Fruit fly (Drosophila melanogaster): ENCODE measurements around the gene Bicra.

Gene Bicra

DNA sequence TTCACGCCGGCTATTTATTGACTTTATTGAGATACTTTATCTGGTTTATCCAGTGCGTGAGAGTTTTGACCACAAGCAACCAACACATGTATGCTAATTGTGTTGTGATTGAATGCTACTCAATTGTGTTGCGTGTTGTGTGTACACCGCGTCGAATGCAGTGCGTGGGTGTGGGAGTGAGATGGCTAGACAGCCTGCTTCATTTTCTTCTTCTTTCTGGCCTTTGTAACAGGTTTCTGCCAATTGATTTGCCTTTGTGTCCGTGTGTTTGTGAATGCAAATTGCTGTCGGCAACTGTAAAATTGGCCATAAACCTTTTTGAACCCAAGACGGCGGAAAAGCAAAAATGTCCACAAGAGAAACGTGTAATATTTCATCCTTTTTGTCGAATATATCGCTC lies 24.1 kb downstream of the Bicra start:
- TF ChIP-seq CG32121 (GFP tag; IDR thresholded peaks at IDR 0.05) (no peak), CG14655 (GFP tag; optimal IDR thresholded peaks at IDR 0.05) (no peak), CG12605 (GFP tag; IDR thresholded peaks at IDR 0.05) (no peak), CG4496 (GFP tag; IDR thresholded peaks at IDR 0.05) (no peak)

dm6 chr3R:29087302-29087782 lies 24.5 kb downstream of the Bicra start:
- TF ChIP-seq CG8301 (tag; optimal IDR thresholded peaks at IDR 0.05) = no peak
- no peak for TF ChIP-seq CG9948 (tag; optimal IDR thresholded peaks at IDR 0.05)
- TF ChIP-seq Snoo (tag; optimal IDR thresholded peaks at IDR 0.05) = no peak
- no peak for TF ChIP-seq rn (GFP tag; IDR thresholded peaks at IDR 0.05)
- TF ChIP-seq fd96Ca (GFP tag; IDR thresholded peaks at IDR 0.05) = no peak
- TF ChIP-seq Ets98B (GFP tag; IDR thresholded peaks at IDR 0.05) = no peak
- no peak for TF ChIP-seq CG13204 (GFP tag; optimal IDR thresholded peaks at IDR 0.05)
- no peak for TF ChIP-seq CG12605 (GFP tag; IDR thresholded peaks at IDR 0.05)
- no peak for TF ChIP-seq CG32121 (GFP tag; IDR thresholded peaks at IDR 0.05)
- TF ChIP-seq CG14655 (GFP tag; optimal IDR thresholded peaks at IDR 0.05) = no peak
- TF ChIP-seq Pif1A (GFP tag; optimal IDR thresholded peaks at IDR 0.05) = no peak
- TF ChIP-seq CG17806 (tag; optimal IDR thresholded peaks at IDR 0.05) = no peak

DNA sequence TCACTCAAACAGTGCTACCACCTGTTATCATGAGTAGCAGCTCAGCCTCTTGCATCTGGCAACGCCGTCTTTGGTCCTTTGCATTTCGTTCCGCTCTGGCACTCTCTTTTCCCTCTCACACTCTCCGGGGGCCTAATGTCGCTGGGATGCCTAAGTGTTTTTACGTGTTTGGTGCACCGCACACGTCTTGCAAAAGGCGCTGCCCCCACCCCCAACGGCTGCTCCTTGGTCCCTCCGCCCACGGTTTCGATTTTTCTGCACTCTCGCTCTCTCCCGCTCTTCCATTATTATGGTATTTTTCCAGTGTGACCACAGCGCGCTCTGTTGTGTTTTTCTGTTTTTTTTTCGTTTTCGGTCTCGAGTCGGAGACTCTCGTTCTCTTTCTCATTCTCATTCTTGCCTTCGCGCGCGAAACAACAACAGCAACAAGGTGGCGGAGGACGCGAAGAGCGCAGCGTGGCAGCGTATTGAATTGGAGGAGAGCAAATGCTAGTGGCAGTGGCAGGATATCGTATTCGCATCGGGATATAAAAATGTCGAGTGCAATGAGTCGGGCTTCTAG lies 25.2 kb downstream of the Bicra start:
- TF ChIP-seq Ets98B (GFP tag; IDR thresholded peaks at IDR 0.05) (peak; percentile 26; the same call in 1 of the 2 replicates), Snoo (tag; optimal IDR thresholded peaks at IDR 0.05) (no peak), CG13204 (GFP tag; optimal IDR thresholded peaks at IDR 0.05) (peak; percentile 67), Pif1A (GFP tag; optimal IDR thresholded peaks at IDR 0.05) (peak; percentile 20), D1 (tag; optimal IDR thresholded peaks at IDR 0.05) (no peak), CG12605 (GFP tag; IDR thresholded peaks at IDR 0.05) (peak; percentile 44; the same call in 1 of the 2 replicates), CG17806 (tag; optimal IDR thresholded peaks at IDR 0.05) (peak; percentile 7), CG4496 (GFP tag; IDR thresholded peaks at IDR 0.05) (peak; percentile 61; the same call in 2 of the 3 replicates), Pif1B (GFP tag; optimal IDR thresholded peaks at IDR 0.05) (no peak), gl (tag; optimal IDR thresholded peaks at IDR 0.05) (peak; percentile 25), CG8159 (tag; optimal IDR thresholded peaks at IDR 0.05) (peak; percentile 13), rn (GFP tag; IDR thresholded peaks at IDR 0.05) (no peak)

DNA sequence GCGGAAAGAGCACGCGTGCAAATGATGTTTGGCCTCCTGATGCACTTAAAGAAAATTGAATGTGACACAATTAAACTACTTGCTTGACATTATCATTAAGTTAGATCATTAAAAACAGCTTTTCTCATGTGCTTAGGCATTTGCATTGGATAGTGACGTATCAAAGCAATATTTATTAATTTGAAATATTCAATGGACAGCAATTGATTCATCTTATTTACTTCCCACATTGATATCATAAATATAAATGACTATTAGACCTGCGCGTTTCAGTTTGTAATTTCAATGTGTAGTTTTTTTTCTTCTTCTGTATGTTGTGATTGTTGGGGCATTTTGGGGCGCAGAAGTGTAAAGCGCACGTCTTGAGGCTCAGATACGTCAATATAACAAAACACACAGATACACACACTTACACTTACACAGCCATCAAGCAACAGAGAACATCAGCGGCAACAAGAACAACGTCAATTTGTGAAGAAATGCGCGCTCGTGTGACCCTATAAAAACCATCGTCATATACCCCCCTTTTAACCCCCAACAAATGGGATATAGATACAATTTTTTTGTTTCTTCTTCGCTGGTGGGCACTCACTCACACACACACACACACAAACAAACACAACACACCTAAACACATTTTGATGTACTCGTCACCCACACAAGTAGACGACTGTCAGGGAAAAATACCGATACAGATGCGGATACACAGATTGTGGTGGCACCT lies 26.3 kb downstream of the Bicra start:
- TF ChIP-seq CG12605 (GFP tag; IDR thresholded peaks at IDR 0.05) (no peak), gl (tag; optimal IDR thresholded peaks at IDR 0.05) (no peak), Snoo (tag; optimal IDR thresholded peaks at IDR 0.05) (peak; percentile 39), CG8159 (tag; optimal IDR thresholded peaks at IDR 0.05) (peak; percentile 51), CG9948 (tag; optimal IDR thresholded peaks at IDR 0.05) (peak; percentile 59), CG10348 (GFP tag; IDR thresholded peaks at IDR 0.05) (no peak), CG8301 (tag; optimal IDR thresholded peaks at IDR 0.05) (peak; percentile 61), CG17806 (tag; optimal IDR thresholded peaks at IDR 0.05) (peak; percentile 54), CG14655 (GFP tag; optimal IDR thresholded peaks at IDR 0.05) (peak; percentile 72), CG4496 (GFP tag; IDR thresholded peaks at IDR 0.05) (peak; percentile 55; the same call in 1 of the 3 replicates), Pif1A (GFP tag; optimal IDR thresholded peaks at IDR 0.05) (peak; percentile 52), fd96Ca (GFP tag; IDR thresholded peaks at IDR 0.05) (no peak), CG13204 (GFP tag; optimal IDR thresholded peaks at IDR 0.05) (no peak), Pif1B (GFP tag; optimal IDR thresholded peaks at IDR 0.05) (peak; percentile 52), Ets98B (GFP tag; IDR thresholded peaks at IDR 0.05) (peak; percentile 24; the same call in 1 of the 2 replicates), EcR (GFP tag; optimal IDR thresholded peaks at IDR 0.05) (no peak), CG34367 (tag; optimal IDR thresholded peaks at IDR 0.05) (peak; percentile 32), D1 (tag; optimal IDR thresholded peaks at IDR 0.05) (no peak), rn (GFP tag; IDR thresholded peaks at IDR 0.05) (no peak), CG15710 (tag; optimal IDR thresholded peaks at IDR 0.05) (peak; percentile 34), CG32121 (GFP tag; IDR thresholded peaks at IDR 0.05) (no peak)

DNA sequence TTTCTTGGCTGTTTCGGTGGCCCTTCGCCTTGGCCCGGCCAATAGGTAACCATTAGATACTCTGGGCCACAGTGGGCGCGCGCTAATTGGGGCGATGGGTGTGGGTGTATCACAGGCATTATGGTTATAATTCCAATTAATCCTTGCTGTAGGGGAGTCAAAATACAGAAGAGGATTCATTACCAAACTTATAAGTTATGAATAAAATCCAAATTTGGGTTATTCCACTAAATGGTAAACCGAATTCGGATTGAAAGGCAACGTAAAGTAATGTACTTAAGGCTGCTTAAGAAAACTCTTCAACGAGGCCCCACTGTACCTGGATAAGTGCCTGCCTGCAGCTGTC lies 26.8 kb downstream of the Bicra start:
- TF ChIP-seq CG8301 (tag; optimal IDR thresholded peaks at IDR 0.05) = peak; percentile 36
- TF ChIP-seq CG8159 (tag; optimal IDR thresholded peaks at IDR 0.05) = no peak
- no peak for TF ChIP-seq D1 (tag; optimal IDR thresholded peaks at IDR 0.05)
- TF ChIP-seq CG10348 (GFP tag; IDR thresholded peaks at IDR 0.05) = no peak
- TF ChIP-seq CG4496 (GFP tag; IDR thresholded peaks at IDR 0.05) = peak; percentile 60; the same call in 1 of the 3 replicates
- peak; percentile 57 for TF ChIP-seq CG14655 (GFP tag; optimal IDR thresholded peaks at IDR 0.05)
- TF ChIP-seq CG32121 (GFP tag; IDR thresholded peaks at IDR 0.05) = peak; percentile 33; the same call in 1 of the 2 replicates

dm6 chr3R:29091609-29092008 lies 28.8 kb downstream of the Bicra start:
- TF ChIP-seq CG10348 (GFP tag; IDR thresholded peaks at IDR 0.05) = no peak
- TF ChIP-seq CG13204 (GFP tag; optimal IDR thresholded peaks at IDR 0.05) = no peak
- TF ChIP-seq CG8159 (tag; optimal IDR thresholded peaks at IDR 0.05) = peak; percentile 73
- TF ChIP-seq CG4496 (GFP tag; IDR thresholded peaks at IDR 0.05) = no peak; the same call in 2 of the 3 replicates
- peak; percentile 59 for TF ChIP-seq Pif1A (GFP tag; optimal IDR thresholded peaks at IDR 0.05)
- TF ChIP-seq EcR (GFP tag; optimal IDR thresholded peaks at IDR 0.05) = no peak
- TF ChIP-seq CG17806 (tag; optimal IDR thresholded peaks at IDR 0.05) = peak; percentile 76
- TF ChIP-seq CG8301 (tag; optimal IDR thresholded peaks at IDR 0.05) = peak; percentile 48
- no peak for TF ChIP-seq gl (tag; optimal IDR thresholded peaks at IDR 0.05)
- TF ChIP-seq D1 (tag; optimal IDR thresholded peaks at IDR 0.05) = no peak
- no peak for TF ChIP-seq rn (GFP tag; IDR thresholded peaks at IDR 0.05)
- TF ChIP-seq CG14655 (GFP tag; optimal IDR thresholded peaks at IDR 0.05) = peak; percentile 60
- TF ChIP-seq CG34367 (tag; optimal IDR thresholded peaks at IDR 0.05) = peak; percentile 58
- no peak for TF ChIP-seq CG32121 (GFP tag; IDR thresholded peaks at IDR 0.05)
- TF ChIP-seq Pif1B (GFP tag; optimal IDR thresholded peaks at IDR 0.05) = peak; percentile 15
- peak; percentile 13 for TF ChIP-seq Snoo (tag; optimal IDR thresholded peaks at IDR 0.05)
- peak; percentile 58 for TF ChIP-seq CG15710 (tag; optimal IDR thresholded peaks at IDR 0.05)
- peak; percentile 77 for TF ChIP-seq CG9948 (tag; optimal IDR thresholded peaks at IDR 0.05)
- TF ChIP-seq CG12605 (GFP tag; IDR thresholded peaks at IDR 0.05) = no peak
- TF ChIP-seq fd96Ca (GFP tag; IDR thresholded peaks at IDR 0.05) = peak; percentile 61; the same call in 2 of the 3 replicates
- TF ChIP-seq Ets98B (GFP tag; IDR thresholded peaks at IDR 0.05) = peak; percentile 25; the same call in 1 of the 2 replicates
